Worm (Caenorhabditis elegans) whole organism, L1 larva: Measurements from ENCODE around the gene K05F1.6.
A peak's percentile ranks its signal among the peaks of the same experiment; 100 is the strongest.

Source experiments
- C04F5.9 ChIP-seq: sonication (generic microtip); optimal IDR thresholded peaks from 2 replicates; lab custom pipeline; 2016; ENCODE audit warnings: missing genetic modification characterization, missing compliant biosample characterization
- Y116A8C.19 ChIP-seq: sonication (generic microtip); optimal IDR thresholded peaks from 2 replicates; lab custom pipeline; 2016; ENCODE audit warnings: missing compliant biosample characterization, missing genetic modification characterization, borderline replicate concordance
- aha-1 ChIP-seq: fragments of 150-350 bp; optimal IDR thresholded peaks from 2 replicates; lab custom pipeline; 2014; ENCODE audit warnings: missing biosample characterization, missing genetic modification characterization
- aly-2 ChIP-seq: fragments of 150-350 bp; optimal IDR thresholded peaks from 2 replicates; lab custom pipeline; 2014; ENCODE audit warnings: missing biosample characterization, missing genetic modification characterization
- ceh-63 ChIP-seq: fragments of 200-800 bp; sonication (Bioruptor generic); optimal IDR thresholded peaks from 2 replicates; lab custom pipeline; 2018; ENCODE audit warnings: mild to moderate bottlenecking, missing genetic modification characterization, missing compliant biosample characterization
- ceh-88 ChIP-seq: fragments of 200-800 bp; sonication (Bioruptor generic); IDR thresholded peaks from 2 replicates; pipeline ENCODE4 v1.3.6; 2022; ENCODE audit warnings: missing genetic modification characterization, missing compliant biosample characterization
- dsc-1 ChIP-seq: sonication (generic microtip); optimal IDR thresholded peaks from 2 replicates; lab custom pipeline; 2016; ENCODE audit warnings: mild to moderate bottlenecking, missing genetic modification characterization, missing compliant biosample characterization
- egl-13 ChIP-seq: sonication (generic microtip); optimal IDR thresholded peaks from 2 replicates; lab custom pipeline; 2016; ENCODE audit warnings: missing genotype, missing genetic modification reagents, missing genetic modification characterization, missing compliant biosample characterization
- elt-3 ChIP-seq, 6 experiments: fragments of 150-350 bp in 1 of 6; sonication (generic microtip); optimal IDR thresholded peaks; 2 replicates each; lab custom pipeline; 2017 to 2018; ENCODE audit warnings: missing biosample characterization in 6 of 6, missing genetic modification characterization in 6 of 6, inconsistent platforms in 1 of 6
- fkh-10 ChIP-seq: sonication (generic microtip); optimal IDR thresholded peaks from 2 replicates; lab custom pipeline; 2017; ENCODE audit warnings: missing biosample characterization, missing genetic modification reagents, missing genetic modification characterization
- fkh-4 ChIP-seq: sonication (generic microtip); optimal IDR thresholded peaks from 2 replicates; lab custom pipeline; 2016; ENCODE audit warnings: missing compliant biosample characterization, missing genetic modification characterization, borderline replicate concordance
- fos-1 ChIP-seq: fragments of 150-350 bp; optimal IDR thresholded peaks from 2 replicates; lab custom pipeline; 2014; ENCODE audit warnings: missing biosample characterization, missing genetic modification characterization
- grh-1 ChIP-seq: fragments of 200-800 bp; sonication (Bioruptor generic); IDR thresholded peaks from 2 replicates; pipeline ENCODE4 v1.3.6; 2022; ENCODE audit warnings: missing genetic modification reagents, missing genetic modification characterization, missing compliant biosample characterization
- hlh-4 ChIP-seq: sonication (generic microtip); optimal IDR thresholded peaks from 2 replicates; lab custom pipeline; 2016; ENCODE audit warnings: mild to moderate bottlenecking, missing genetic modification characterization, missing compliant biosample characterization
- isw-1 ChIP-seq: fragments of 200-800 bp; sonication (Bioruptor generic); IDR thresholded peaks from 2 replicates; pipeline ENCODE4 v1.3.6; 2022; ENCODE audit warnings: missing genetic modification characterization, missing compliant biosample characterization
- jun-1 ChIP-seq: fragments of 150-350 bp; optimal IDR thresholded peaks from 2 replicates; lab custom pipeline; 2014; ENCODE audit warnings: missing biosample characterization, missing genetic modification reagents, missing genetic modification characterization
- lin-14 ChIP-seq: fragments of 200-800 bp; sonication (Bioruptor generic); optimal IDR thresholded peaks from 2 replicates; lab custom pipeline; 2018; ENCODE audit warnings: mild to moderate bottlenecking, missing genetic modification characterization, moderate library complexity, missing compliant biosample characterization
- lin-15B ChIP-seq: fragments of 150-350 bp; sonication (generic microtip); optimal IDR thresholded peaks from 3 replicates; lab custom pipeline; 2014; ENCODE audit warnings: missing biosample characterization, missing genetic modification characterization
- lin-35 ChIP-seq, 2 experiments: fragments of 150-350 bp; optimal IDR thresholded peaks; 2 replicates each; lab custom pipeline; 2014; ENCODE audit warnings: missing biosample characterization in 2 of 2, missing genetic modification characterization in 2 of 2, missing genetic modification reagents in 2 of 2
- nhr-11 ChIP-seq: fragments of 150-350 bp; optimal IDR thresholded peaks from 2 replicates; lab custom pipeline; 2014; ENCODE audit warnings: missing biosample characterization, missing genetic modification characterization
- nhr-12 ChIP-seq: sonication (generic microtip); optimal IDR thresholded peaks from 2 replicates; lab custom pipeline; 2017; ENCODE audit warnings: missing biosample characterization, missing genetic modification characterization
- nhr-19 ChIP-seq: fragments of 200-800 bp; sonication (Bioruptor generic); conservative IDR thresholded peaks from 2 replicates; pipeline ENCODE4 v1.3.6; 2022; ENCODE audit warnings: missing genetic modification characterization, missing compliant biosample characterization
- nhr-20 ChIP-seq: sonication (generic microtip); optimal IDR thresholded peaks from 2 replicates; lab custom pipeline; 2016; ENCODE audit warnings: mild to moderate bottlenecking, missing genetic modification characterization, missing compliant biosample characterization
- nhr-28 ChIP-seq: fragments of 150-350 bp; optimal IDR thresholded peaks from 2 replicates; lab custom pipeline; 2014; ENCODE audit warnings: missing biosample characterization, missing genetic modification characterization
- nhr-47 ChIP-seq: sonication (generic microtip); optimal IDR thresholded peaks from 2 replicates; lab custom pipeline; 2016; ENCODE audit warnings: mild to moderate bottlenecking, missing genetic modification characterization, moderate library complexity, missing compliant biosample characterization
- nhr-71 ChIP-seq: sonication (generic microtip); optimal IDR thresholded peaks from 2 replicates; lab custom pipeline; 2016; ENCODE audit warnings: mild to moderate bottlenecking, missing genetic modification characterization, moderate library complexity, missing compliant biosample characterization
- nhr-76 ChIP-seq: sonication (generic microtip); optimal IDR thresholded peaks from 2 replicates; lab custom pipeline; 2017; ENCODE audit warnings: missing biosample characterization, missing genetic modification characterization
- nhr-77 ChIP-seq: fragments of 150-350 bp; optimal IDR thresholded peaks from 2 replicates; lab custom pipeline; 2014; ENCODE audit warnings: missing biosample characterization, missing genetic modification characterization
- nhr-85 ChIP-seq: sonication (generic microtip); peaks from one replicate; lab custom pipeline; 2016; ENCODE audit warnings: missing genetic modification characterization, inconsistent platforms, missing compliant biosample characterization
- pax-3 ChIP-seq: fragments of 200-800 bp; sonication (Bioruptor generic); optimal IDR thresholded peaks from 2 replicates; lab custom pipeline; 2018; ENCODE audit warnings: mild to moderate bottlenecking, missing genetic modification characterization, moderate library complexity, missing compliant biosample characterization
- pqm-1 ChIP-seq: sonication (generic microtip); optimal IDR thresholded peaks from 3 replicates; lab custom pipeline; 2017; ENCODE audit warnings: missing biosample characterization, missing genetic modification characterization
- sox-4 ChIP-seq: sonication (generic microtip); optimal IDR thresholded peaks from 2 replicates; lab custom pipeline; 2016; ENCODE audit warnings: missing genetic modification characterization, missing compliant biosample characterization
- sup-37 ChIP-seq: fragments of 200-800 bp; sonication (Bioruptor generic); optimal IDR thresholded peaks from 2 replicates; lab custom pipeline; 2018; ENCODE audit warnings: mild to moderate bottlenecking, missing genetic modification characterization, missing compliant biosample characterization
- swsn-7 ChIP-seq: sonication (generic microtip); optimal IDR thresholded peaks from 2 replicates; lab custom pipeline; 2016; ENCODE audit warnings: missing genetic modification characterization, missing compliant biosample characterization
- tlp-1 ChIP-seq: fragments of 150-350 bp; optimal IDR thresholded peaks from 2 replicates; lab custom pipeline; 2014; ENCODE audit warnings: missing biosample characterization, missing genetic modification characterization
- unc-30 ChIP-seq: sonication (generic microtip); optimal IDR thresholded peaks from 2 replicates; lab custom pipeline; 2017; ENCODE audit warnings: missing biosample characterization, missing genetic modification characterization
- unc-62 ChIP-seq: fragments of 150-350 bp; optimal IDR thresholded peaks from 2 replicates; lab custom pipeline; 2014; ENCODE audit warnings: missing biosample characterization, missing genetic modification reagents, missing genetic modification characterization
- unc-98 ChIP-seq: fragments of 200-800 bp; sonication (Bioruptor generic); IDR thresholded peaks from 2 replicates; pipeline ENCODE4 v1.3.6; 2022; ENCODE audit warnings: missing genetic modification characterization, missing compliant biosample characterization
- xbp-1 ChIP-seq: sonication (generic microtip); optimal IDR thresholded peaks from 2 replicates; lab custom pipeline; 2016; ENCODE audit warnings: missing genetic modification characterization, missing compliant biosample characterization

The K05F1.6 gene

ce11 chrII:5781935-5782921, at the start of gene K05F1.6 (continued):
- TF ChIP-seq tlp-1 (tag; lab: Kevin White, UChicago) (no peak), dsc-1 (tag; lab: Kevin White, UChicago) (peak; percentile 70), Y116A8C.19 (tag; lab: Kevin White, UChicago) (no peak), aha-1 (tag; lab: Kevin White, UChicago) (no peak), isw-1 (0 out of 2 replicates have a peak, but pooled peaks have one; percentile 1), pax-3 (tag; lab: Kevin White, UChicago) (peak; percentile 19), lin-35 (GFP tag; optimal IDR thresholded peaks at IDR 0.05; lab: Kevin White, UChicago) (peak; percentile 6 to 44), unc-62 (GFP tag; lab: Kevin White, UChicago) (no peak), unc-98 (GFP tag; lab: Robert Waterston, UW) (0 out of 2 replicates have a peak, but pooled peaks have one; percentile 53), nhr-20 (peak; percentile 55), swsn-7 (tag; lab: Kevin White, UChicago) (peak; percentile 42), nhr-71 (peak; percentile 78), elt-3 (tag; optimal IDR thresholded peaks at IDR 0.05; lab: Kevin White, UChicago) (no peak), pqm-1 (no peak), lin-14 (peak; percentile 56), unc-30 (tag; lab: Kevin White, UChicago) (no peak), ceh-63 (GFP tag; lab: Kevin White, UChicago) (no peak), nhr-11 (tag; lab: Kevin White, UChicago) (no peak), ceh-88 (GFP tag; lab: Robert Waterston, UW) (no peak), aly-2 (no peak), nhr-19 (GFP tag; lab: Robert Waterston, UW) (peak; percentile 72), sup-37 (GFP tag; lab: Kevin White, UChicago) (peak; percentile 6), fos-1 (tag; lab: Kevin White, UChicago) (peak; percentile 29), xbp-1 (tag; lab: Kevin White, UChicago) (peak; percentile 39), nhr-76 (tag; lab: Kevin White, UChicago) (peak; percentile 20), lin-15B (tag; lab: Kevin White, UChicago) (no peak), sox-4 (tag; lab: Kevin White, UChicago) (no peak), C04F5.9 (tag; lab: Kevin White, UChicago) (no peak), jun-1 (tag; lab: Kevin White, UChicago) (peak; percentile 1), nhr-47 (tag; lab: Kevin White, UChicago) (peak; percentile 73), grh-1 (GFP tag; lab: Robert Waterston, UW) (0 out of 2 replicates have a peak, but pooled peaks have one; percentile 45), nhr-12 (tag; lab: Kevin White, UChicago) (no peak), hlh-4 (tag; lab: Kevin White, UChicago) (no peak), fkh-10 (GFP tag; lab: Kevin White, UChicago) (no peak), nhr-85 (tag; lab: Kevin White, UChicago) (peak; percentile 53)

ce11 chrII:5734883-5735282, 47.4 kb upstream of the K05F1.6 start:
- TF ChIP-seq nhr-77 (tag; lab: Kevin White, UChicago) (no peak), egl-13 (no peak), fkh-4 (tag; lab: Kevin White, UChicago) (no peak), fos-1 (tag; lab: Kevin White, UChicago) (no peak), lin-35 (GFP tag; optimal IDR thresholded peaks at IDR 0.05; lab: Kevin White, UChicago) (no peak), aly-2 (no peak), fkh-10 (GFP tag; lab: Kevin White, UChicago) (no peak), nhr-28 (tag; lab: Kevin White, UChicago) (no peak)
